Fruit fly (Drosophila melanogaster) whole organism, adult: ENCODE data around the gene CG14367.

Source experiments
- CG11617 ChIP-seq: fragments of 200-800 bp; sonication (Bioruptor generic); optimal IDR thresholded peaks from 2 replicates; lab custom pipeline; 2017; ENCODE audit warnings: mild to moderate bottlenecking, missing biosample characterization, missing genetic modification reagents, missing genetic modification characterization
- CG12768 ChIP-seq: fragments of 200-800 bp; sonication (Bioruptor generic); optimal IDR thresholded peaks from 2 replicates; lab custom pipeline; 2017; ENCODE audit warnings: missing biosample characterization, missing genetic modification characterization, mild to moderate bottlenecking, moderate library complexity, missing genetic modification reagents
- CG14711 ChIP-seq: fragments of 200-800 bp; sonication (Bioruptor generic); optimal IDR thresholded peaks from 2 replicates; lab custom pipeline; 2018; ENCODE audit warnings: missing biosample characterization, mild to moderate bottlenecking, missing genetic modification characterization, moderate library complexity
- CG33017 ChIP-seq: fragments of 200-800 bp; sonication (Bioruptor generic); optimal IDR thresholded peaks from 2 replicates; lab custom pipeline; 2018; ENCODE audit warnings: missing biosample characterization, mild to moderate bottlenecking, missing genetic modification characterization, moderate library complexity
- CG5204 ChIP-seq: fragments of 200-800 bp; sonication (Bioruptor generic); optimal IDR thresholded peaks from 2 replicates; lab custom pipeline; 2016; ENCODE audit warnings: missing biosample characterization, missing genetic modification characterization
- CG7045 ChIP-seq: fragments of 200-800 bp; sonication (Bioruptor generic); optimal IDR thresholded peaks from 2 replicates; lab custom pipeline; 2017; ENCODE audit warnings: missing biosample characterization, mild to moderate bottlenecking, missing genetic modification characterization
- Clk ChIP-seq: fragments of 200-800 bp; sonication (Bioruptor generic); optimal IDR thresholded peaks from 2 replicates; lab custom pipeline; 2017; ENCODE audit warnings: missing biosample characterization, missing genetic modification characterization
- Crg-1 ChIP-seq: fragments of 200-800 bp; sonication (Bioruptor generic); optimal IDR thresholded peaks from 2 replicates; lab custom pipeline; 2016; ENCODE audit warnings: missing biosample characterization, missing genetic modification characterization
- Hr96 ChIP-seq: fragments of 200-800 bp; sonication (Bioruptor generic); optimal IDR thresholded peaks from 2 replicates; lab custom pipeline; 2016; ENCODE audit warnings: missing biosample characterization, missing genetic modification characterization
- bab1 ChIP-seq: fragments of 200-800 bp; sonication (Bioruptor generic); optimal IDR thresholded peaks from 3 replicates; lab custom pipeline; 2019; ENCODE audit warnings: missing biosample characterization, mild to moderate bottlenecking, missing genetic modification characterization, moderate library complexity
- kay ChIP-seq: fragments of 200-800 bp; sonication (Bioruptor generic); peaks from one replicate; lab custom pipeline; 2016; ENCODE audit warnings: missing biosample characterization, missing genetic modification characterization, borderline replicate concordance
- pad ChIP-seq: fragments of 200-800 bp; sonication (Bioruptor generic); optimal IDR thresholded peaks from 3 replicates; lab custom pipeline; 2017; ENCODE audit warnings: missing biosample characterization, missing genetic modification characterization, mild to moderate bottlenecking, moderate library complexity, missing genetic modification reagents
- tj ChIP-seq: fragments of 200-800 bp; sonication (Bioruptor generic); optimal IDR thresholded peaks from 3 replicates; lab custom pipeline; 2017; ENCODE audit warnings: missing biosample characterization, mild to moderate bottlenecking, missing genetic modification characterization, moderate library complexity
- toe ChIP-seq: fragments of 200-800 bp; sonication (Bioruptor generic); optimal IDR thresholded peaks from 2 replicates; lab custom pipeline; 2016; ENCODE audit warnings: missing biosample characterization, missing genetic modification characterization

dm6 chr3R:13686371-13687211, 7.3 kb upstream of the CG14367 start, which contains the start of gene omd:
- TF ChIP-seq CG33017 (peak; percentile 64), CG14711 (tag; lab: Kevin White, UChicago) (no peak), Clk (GFP tag; lab: Kevin White, UChicago) (peak; percentile 30), toe (GFP tag; lab: Kevin White, UChicago) (peak; percentile 25), CG7045 (GFP tag; lab: Kevin White, UChicago) (peak; percentile 77), kay (GFP tag; lab: Kevin White, UChicago) (peak; percentile 99), CG11617 (GFP tag; lab: Kevin White, UChicago) (peak; percentile 65), Hr96 (GFP tag; lab: Kevin White, UChicago) (peak; percentile 57), CG12768 (peak; percentile 84), CG5204 (GFP tag; lab: Kevin White, UChicago) (no peak), pad (GFP tag; lab: Kevin White, UChicago) (peak; percentile 52), tj (no peak), bab1 (GFP tag; lab: Kevin White, UChicago) (no peak), Crg-1 (GFP tag; lab: Kevin White, UChicago) (peak; percentile 32)
